Worm (Caenorhabditis elegans): ENCODE data around the gene srx-33.

DNA sequence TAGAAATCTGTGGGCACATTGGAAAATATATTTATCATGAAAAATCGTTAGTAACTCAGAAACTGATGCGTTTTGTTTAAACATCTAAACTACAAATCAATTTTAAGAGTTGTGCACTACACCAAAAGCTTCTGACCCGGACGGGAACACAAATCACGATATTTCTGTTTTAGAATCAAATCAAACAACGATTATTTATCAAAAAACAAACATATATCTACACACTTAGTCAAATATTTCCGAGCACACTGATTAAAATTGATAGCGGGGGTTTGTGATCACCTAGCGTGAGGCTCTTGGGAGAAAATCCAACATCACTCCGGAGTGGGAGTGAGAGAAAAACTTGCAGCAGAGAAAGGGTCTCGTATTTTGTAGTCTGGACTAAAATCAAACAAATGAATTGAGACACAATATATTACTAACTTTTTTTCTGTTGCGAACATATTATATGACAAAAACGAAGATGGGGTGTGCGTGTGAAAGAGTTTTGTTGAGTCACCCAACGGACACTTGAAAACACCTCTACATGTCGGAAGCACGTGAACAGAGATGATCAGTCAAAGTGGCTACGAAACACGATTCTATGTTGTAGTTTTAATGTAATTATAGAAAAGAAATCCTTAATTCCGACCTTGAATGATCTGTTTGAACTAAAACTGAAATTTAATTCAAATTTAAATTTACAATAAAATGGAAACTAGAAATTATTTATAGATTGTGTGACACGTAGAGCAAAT lies 23.3 kb downstream of the srx-33 start:
- TF ChIP-seq him-1 (tag; optimal IDR thresholded peaks at IDR 0.05), result no peak
- no peak for TF ChIP-seq dao-5 (tag; optimal IDR thresholded peaks at IDR 0.05)

Data from whole organism, L4/young adult.